Fruit fly (Drosophila melanogaster) whole organism, embryonic: ENCODE results near the gene CG43229.

Source experiments
- Adf1 ChIP-seq: fragments of 200-800 bp; sonication (Bioruptor generic); IDR thresholded peaks from 2 replicates; pipeline ENCODE4 v1.3.6; 2022; ENCODE audit warnings: missing biosample characterization, missing genetic modification characterization
- B-H1 ChIP-seq: fragments of 200-800 bp; sonication (Bioruptor generic); IDR thresholded peaks from 3 replicates; pipeline ENCODE4 v1.3.6; 2022; ENCODE audit warnings: missing biosample characterization, missing genetic modification characterization
- Bteb2 ChIP-seq: fragments of 200-800 bp; sonication (Bioruptor generic); optimal IDR thresholded peaks from 2 replicates; lab custom pipeline; 2016; ENCODE audit warnings: missing biosample characterization, missing genetic modification characterization
- CG10321 ChIP-seq: fragments of 200-800 bp; sonication (Bioruptor generic); IDR thresholded peaks from 2 replicates; pipeline ENCODE4 v1.3.6; 2022; ENCODE audit warnings: missing biosample characterization, missing genetic modification characterization
- CG10654 ChIP-seq: fragments of 200-800 bp; sonication (Bioruptor generic); optimal IDR thresholded peaks from 2 replicates; lab custom pipeline; 2016; ENCODE audit warnings: missing biosample characterization, missing genetic modification characterization
- CG11085 ChIP-seq: fragments of 200-800 bp; sonication (Bioruptor generic); IDR thresholded peaks from 2 replicates; pipeline ENCODE4 v1.3.6; 2022; ENCODE audit warnings: missing biosample characterization, missing genetic modification characterization
- CG11247 ChIP-seq: fragments of 200-800 bp; sonication (Bioruptor generic); IDR thresholded peaks from 2 replicates; pipeline ENCODE4 v1.3.6; 2022; ENCODE audit warnings: missing biosample characterization, missing genetic modification characterization
- CG11695 ChIP-seq: fragments of 200-800 bp; sonication (Bioruptor generic); IDR thresholded peaks from 3 replicates; pipeline ENCODE4 v1.3.6; 2022; ENCODE audit warnings: missing biosample characterization, missing genetic modification characterization
- CG1233 ChIP-seq: fragments of 200-800 bp; sonication (Bioruptor generic); optimal IDR thresholded peaks from 4 replicates; lab custom pipeline; 2018; ENCODE audit warnings: missing biosample characterization, mild to moderate bottlenecking, missing genetic modification characterization
- CG13296 ChIP-seq: fragments of 200-800 bp; sonication (Bioruptor generic); optimal IDR thresholded peaks from 3 replicates; lab custom pipeline; 2018; ENCODE audit warnings: missing biosample characterization, mild to moderate bottlenecking, missing genetic modification characterization
- CG14667 ChIP-seq: fragments of 200-800 bp; sonication (Bioruptor generic); IDR thresholded peaks from 2 replicates; pipeline ENCODE4 v1.3.6; 2022; ENCODE audit warnings: missing biosample characterization, missing genetic modification characterization
- CG15601 ChIP-seq: fragments of 200-800 bp; sonication (Bioruptor generic); optimal IDR thresholded peaks from 3 replicates; lab custom pipeline; 2019; ENCODE audit warnings: missing biosample characterization, mild to moderate bottlenecking, missing genetic modification characterization, moderate library complexity
- CG17359 ChIP-seq: fragments of 200-800 bp; sonication (Bioruptor generic); optimal IDR thresholded peaks from 3 replicates; lab custom pipeline; 2018; ENCODE audit warnings: missing biosample characterization, mild to moderate bottlenecking, missing genetic modification characterization, moderate library complexity
- CG17568 ChIP-seq: fragments of 200-800 bp; sonication (Bioruptor generic); optimal IDR thresholded peaks from 2 replicates; lab custom pipeline; 2018; ENCODE audit warnings: missing biosample characterization, mild to moderate bottlenecking, missing genetic modification characterization, moderate library complexity
- CG2129 ChIP-seq: fragments of 200-800 bp; sonication (Bioruptor generic); IDR thresholded peaks from 2 replicates; pipeline ENCODE4 v1.3.6; 2022; ENCODE audit warnings: missing biosample characterization, missing genetic modification characterization; ENCODE audit not compliant: partially characterized antibody
- CG2202 ChIP-seq: fragments of 200-800 bp; sonication (Bioruptor generic); optimal IDR thresholded peaks from 2 replicates; lab custom pipeline; 2018; ENCODE audit warnings: missing biosample characterization, mild to moderate bottlenecking, missing genetic modification characterization
- CG2889 ChIP-seq: fragments of 200-800 bp; sonication (Bioruptor generic); IDR thresholded peaks from 3 replicates; pipeline ENCODE4 v1.3.6; 2022; ENCODE audit warnings: missing biosample characterization, missing genetic modification characterization
- CG32767 ChIP-seq: fragments of 200-800 bp; sonication (Bioruptor generic); IDR thresholded peaks from 2 replicates; pipeline ENCODE4 v1.3.6; 2022; ENCODE audit warnings: missing biosample characterization, missing genetic modification characterization
- CG34224 ChIP-seq: fragments of 200-800 bp; sonication (Bioruptor generic); IDR thresholded peaks from 3 replicates; pipeline ENCODE4 v1.3.6; 2022; ENCODE audit warnings: missing biosample characterization, missing genetic modification characterization; ENCODE audit not compliant: partially characterized antibody
- CG3995 ChIP-seq: fragments of 200-800 bp; sonication (Bioruptor generic); optimal IDR thresholded peaks from 3 replicates; lab custom pipeline; 2016; ENCODE audit warnings: missing biosample characterization, missing genetic modification characterization
- CG4360 ChIP-seq: fragments of 200-800 bp; sonication (Bioruptor generic); IDR thresholded peaks from 2 replicates; pipeline ENCODE4 v1.3.6; 2022; ENCODE audit warnings: missing biosample characterization, missing genetic modification characterization
- CG4820 ChIP-seq: fragments of 200-800 bp; sonication (Bioruptor generic); optimal IDR thresholded peaks from 3 replicates; lab custom pipeline; 2016; ENCODE audit warnings: missing biosample characterization, missing genetic modification characterization
- CG6765 ChIP-seq: fragments of 200-800 bp; sonication (Bioruptor generic); optimal IDR thresholded peaks from 3 replicates; lab custom pipeline; 2017; ENCODE audit warnings: missing biosample characterization, mild to moderate bottlenecking, missing genetic modification characterization
- CG8388 ChIP-seq: fragments of 200-800 bp; sonication (Bioruptor generic); optimal IDR thresholded peaks from 2 replicates; lab custom pipeline; 2019; ENCODE audit warnings: missing biosample characterization, mild to moderate bottlenecking, missing genetic modification characterization, moderate library complexity
- CG9609 ChIP-seq: fragments of 200-800 bp; sonication (Bioruptor generic); optimal IDR thresholded peaks from 3 replicates; lab custom pipeline; 2016; ENCODE audit warnings: missing biosample characterization, missing genetic modification characterization
- CG9817 ChIP-seq: fragments of 200-800 bp; sonication (Bioruptor generic); optimal IDR thresholded peaks from 2 replicates; lab custom pipeline; 2018; ENCODE audit warnings: missing biosample characterization, mild to moderate bottlenecking, missing genetic modification characterization, moderate library complexity
- Chrac-16 ChIP-seq: fragments of 200-800 bp; sonication (Bioruptor generic); optimal IDR thresholded peaks from 3 replicates; lab custom pipeline; 2016; ENCODE audit warnings: missing biosample characterization, missing genetic modification characterization
- Dbx ChIP-seq: fragments of 200-800 bp; sonication (Bioruptor generic); IDR thresholded peaks from 3 replicates; pipeline ENCODE4 v1.3.6; 2022; ENCODE audit warnings: missing biosample characterization, missing genetic modification characterization
- Dip3 ChIP-seq: fragments of 200-800 bp; sonication (Bioruptor generic); optimal IDR thresholded peaks from 3 replicates; lab custom pipeline; 2016; ENCODE audit warnings: missing biosample characterization, missing genetic modification characterization
- Gug ChIP-seq: fragments of 200-800 bp; sonication (Bioruptor generic); IDR thresholded peaks from 4 replicates; pipeline ENCODE4 v1.3.6; 2022; ENCODE audit warnings: missing biosample characterization, missing genetic modification characterization
- Hr3 ChIP-seq: fragments of 200-800 bp; sonication (Bioruptor generic); optimal IDR thresholded peaks from 3 replicates; lab custom pipeline; 2016; ENCODE audit warnings: missing biosample characterization, missing genetic modification characterization
- Hr78 ChIP-seq, 2 experiments: fragments of 200-800 bp in 1 of 2; fragments of >200 bp in 1 of 2; sonication (Bioruptor generic) in 1 of 2; optimal IDR thresholded peaks; 2 replicates each; lab custom pipeline; 2017 to 2019; ENCODE audit warnings: missing biosample characterization in 2 of 2, missing genetic modification characterization in 2 of 2, mild to moderate bottlenecking in 1 of 2, moderate library complexity in 1 of 2
- Jarid2 ChIP-seq: fragments of 200-800 bp; sonication (Bioruptor generic); optimal IDR thresholded peaks from 3 replicates; lab custom pipeline; 2017; ENCODE audit warnings: mild to moderate bottlenecking, missing biosample characterization, missing genetic modification reagents, missing genetic modification characterization
- Kr ChIP-seq: fragments of 200-800 bp; sonication (Bioruptor generic); optimal IDR thresholded peaks from 2 replicates; lab custom pipeline; 2017; ENCODE audit warnings: missing biosample characterization, mild to moderate bottlenecking, missing genetic modification characterization
- MBD-R2 ChIP-seq: fragments of 200-800 bp; sonication (Bioruptor generic); IDR thresholded peaks from 2 replicates; pipeline ENCODE4 v1.3.6; 2022; ENCODE audit warnings: missing biosample characterization, missing genetic modification characterization
- Med ChIP-seq: fragments of 200-800 bp; sonication (Bioruptor generic); peaks from one replicate; lab custom pipeline; 2016; ENCODE audit warnings: missing biosample characterization, missing genetic modification characterization, mild to moderate bottlenecking, inconsistent platforms, moderate library complexity
- Mes4 ChIP-seq: fragments of 200-800 bp; sonication (Bioruptor generic); optimal IDR thresholded peaks from 2 replicates; lab custom pipeline; 2016; ENCODE audit warnings: missing biosample characterization, missing genetic modification characterization
- Oli ChIP-seq: fragments of 200-800 bp; sonication (Bioruptor generic); optimal IDR thresholded peaks from 2 replicates; lab custom pipeline; 2018; ENCODE audit warnings: missing biosample characterization, mild to moderate bottlenecking, missing genetic modification characterization, moderate library complexity
- Optix ChIP-seq: fragments of 200-800 bp; sonication (Bioruptor generic); IDR thresholded peaks from 3 replicates; pipeline ENCODE4 v1.3.6; 2022; ENCODE audit warnings: missing biosample characterization, missing genetic modification characterization
- Xbp1 ChIP-seq: fragments of 200-800 bp; sonication (Bioruptor generic); optimal IDR thresholded peaks from 3 replicates; lab custom pipeline; 2016; ENCODE audit warnings: missing biosample characterization, mild to moderate bottlenecking, missing genetic modification characterization
- cas ChIP-seq: fragments of 200-800 bp; sonication (Bioruptor generic); IDR thresholded peaks from 2 replicates; pipeline ENCODE4 v1.3.6; 2022; ENCODE audit warnings: missing biosample characterization, missing genetic modification characterization
- dmrt99B ChIP-seq: fragments of 200-800 bp; sonication (Bioruptor generic); optimal IDR thresholded peaks from 2 replicates; lab custom pipeline; 2018; ENCODE audit warnings: missing biosample characterization, mild to moderate bottlenecking, missing genetic modification characterization, moderate library complexity
- en ChIP-seq: fragments of 200-800 bp; sonication (Bioruptor generic); optimal IDR thresholded peaks from 2 replicates; lab custom pipeline; 2016; ENCODE audit warnings: missing biosample characterization, missing genetic modification characterization
- grn ChIP-seq: fragments of 200-800 bp; sonication (Bioruptor generic); optimal IDR thresholded peaks from 3 replicates; lab custom pipeline; 2017; ENCODE audit warnings: missing biosample characterization, missing genetic modification characterization
- ham ChIP-seq: fragments of 200-800 bp; sonication (Bioruptor generic); IDR thresholded peaks from 2 replicates; pipeline ENCODE4 v1.3.6; 2022; ENCODE audit warnings: missing biosample characterization, missing genetic modification characterization
- ranshi ChIP-seq: fragments of 200-800 bp; sonication (Bioruptor generic); IDR thresholded peaks from 2 replicates; pipeline ENCODE4 v1.3.6; 2022; ENCODE audit warnings: missing biosample characterization, missing genetic modification characterization
- rib ChIP-seq: fragments of 200-800 bp; sonication (Bioruptor generic); IDR thresholded peaks from 2 replicates; pipeline ENCODE4 v1.3.6; 2022; ENCODE audit warnings: missing biosample characterization, missing genetic modification characterization
- salm ChIP-seq: fragments of 200-800 bp; sonication (Bioruptor generic); optimal IDR thresholded peaks from 2 replicates; lab custom pipeline; 2018; ENCODE audit warnings: missing biosample characterization, mild to moderate bottlenecking, missing genetic modification characterization
- scrt ChIP-seq: fragments of 200-800 bp; sonication (Bioruptor generic); optimal IDR thresholded peaks from 2 replicates; lab custom pipeline; 2018; ENCODE audit warnings: missing biosample characterization, mild to moderate bottlenecking, missing genetic modification characterization, moderate library complexity
- slp2 ChIP-seq: fragments of 200-800 bp; sonication (Bioruptor generic); optimal IDR thresholded peaks from 2 replicates; lab custom pipeline; 2016; ENCODE audit warnings: missing biosample characterization, missing genetic modification characterization
- tx ChIP-seq: fragments of 200-800 bp; sonication (Bioruptor generic); optimal IDR thresholded peaks from 2 replicates; lab custom pipeline; 2016; ENCODE audit warnings: missing biosample characterization, missing genetic modification characterization
- wdn ChIP-seq: fragments of 200-800 bp; sonication (Bioruptor generic); IDR thresholded peaks from 2 replicates; pipeline ENCODE4 v1.3.6; 2022; ENCODE audit warnings: missing biosample characterization, missing genetic modification characterization
- z ChIP-seq: fragments of 200-800 bp; sonication (Bioruptor generic); IDR thresholded peaks from 3 replicates; pipeline ENCODE4 v1.3.6; 2022; ENCODE audit warnings: missing biosample characterization, missing genetic modification characterization

The CG43229 gene

DNA sequence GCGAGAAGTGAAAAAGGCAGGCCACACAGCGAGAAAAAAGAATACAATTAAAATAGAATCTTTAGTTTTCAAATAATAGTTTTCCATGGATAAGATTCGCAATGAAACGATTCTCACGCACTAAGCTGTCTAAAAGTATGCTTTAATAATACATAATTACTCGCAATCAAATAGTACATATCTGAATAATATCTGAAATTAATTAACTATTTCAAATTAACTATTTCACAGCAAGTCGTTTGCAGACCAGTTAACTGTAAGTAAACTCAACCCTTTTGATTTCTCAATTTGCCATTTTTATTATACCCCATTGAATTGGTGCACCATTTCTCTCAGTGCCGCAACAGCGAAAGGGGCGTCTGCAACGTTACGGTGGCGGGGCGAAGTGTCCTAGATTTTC lies 12.8 kb upstream of the CG43229 start (continued):
- TF ChIP-seq ranshi (no peak), CG11247 (GFP tag; lab: Robert Waterston, UW) (no peak), rib (GFP tag; lab: Robert Waterston, UW) (no peak), Hr78 (GFP tag; optimal IDR thresholded peaks at IDR 0.05; lab: Kevin White, UChicago) (no peak), Jarid2 (GFP tag; lab: Kevin White, UChicago) (no peak), CG34224 (GFP tag; lab: Robert Waterston, UW) (no peak), dmrt99B (tag; lab: Kevin White, UChicago) (no peak), tx (no peak), slp2 (no peak), CG2129 (GFP tag; lab: Robert Waterston, UW) (no peak), CG9609 (GFP tag; lab: Kevin White, UChicago) (no peak), ham (GFP tag; lab: Robert Waterston, UW) (no peak), Dip3 (GFP tag; lab: Kevin White, UChicago) (no peak), CG4820 (GFP tag; lab: Kevin White, UChicago) (no peak), CG4360 (GFP tag; lab: Robert Waterston, UW) (no peak), Adf1 (GFP tag; lab: Robert Waterston, UW) (no peak), wdn (GFP tag; lab: Robert Waterston, UW) (no peak), Med (peak; percentile 64), MBD-R2 (GFP tag; lab: Robert Waterston, UW) (no peak), Hr3 (GFP tag; lab: Kevin White, UChicago) (peak; percentile 26), CG2889 (GFP tag; lab: Robert Waterston, UW) (no peak), CG9817 (tag; lab: Kevin White, UChicago) (no peak), CG14667 (no peak), Chrac-16 (no peak), CG13296 (GFP tag; lab: Kevin White, UChicago) (peak; percentile 46), Bteb2 (GFP tag; lab: Kevin White, UChicago) (no peak), CG8388 (no peak), CG3995 (GFP tag; lab: Kevin White, UChicago) (no peak), CG17568 (no peak), B-H1 (no peak), Oli (tag; lab: Kevin White, UChicago) (peak; percentile 28), en (no peak), grn (GFP tag; lab: Kevin White, UChicago) (no peak), CG11695 (GFP tag; lab: Robert Waterston, UW) (no peak), salm (tag; lab: Kevin White, UChicago) (no peak), CG32767 (no peak), scrt (no peak), CG11085 (GFP tag; lab: Robert Waterston, UW) (no peak), Kr (GFP tag; lab: Kevin White, UChicago) (no peak), Xbp1 (GFP tag; lab: Kevin White, UChicago) (no peak), CG10321 (GFP tag; lab: Robert Waterston, UW) (no peak), CG10654 (GFP tag; lab: Kevin White, UChicago) (no peak), Optix (GFP tag; lab: Robert Waterston, UW) (no peak), Gug (no peak), cas (GFP tag; lab: Robert Waterston, UW) (no peak), CG6765 (peak; percentile 14), Dbx (GFP tag; lab: Robert Waterston, UW) (no peak), z (no peak), CG2202 (no peak), CG1233 (GFP tag; lab: Kevin White, UChicago) (no peak), CG15601 (tag; lab: Kevin White, UChicago) (no peak), Mes4 (GFP tag; lab: Kevin White, UChicago) (no peak), CG17359 (tag; lab: Kevin White, UChicago) (no peak)
